Worm (Caenorhabditis elegans): ENCODE results near the gene C05B5.11.

- no peak for TF ChIP-seq dao-5 (tag; optimal IDR thresholded peaks at IDR 0.05)
- TF ChIP-seq him-1 (tag; optimal IDR thresholded peaks at IDR 0.05) = no peak
- TF ChIP-seq W03F9.2 (tag; optimal IDR thresholded peaks at IDR 0.05) = no peak
Observed at ce11 chrIII:9984604-9985003, 19.7 kb upstream of the C05B5.11 start.
